Fruit fly (Drosophila melanogaster) whole organism, adult: ENCODE measurements around the gene CG31344.

Source experiments
- CG33017 ChIP-seq: fragments of 200-800 bp; sonication (Bioruptor generic); optimal IDR thresholded peaks from 2 replicates; lab custom pipeline; 2018; ENCODE audit warnings: missing biosample characterization, mild to moderate bottlenecking, missing genetic modification characterization, moderate library complexity
- bab1 ChIP-seq: fragments of 200-800 bp; sonication (Bioruptor generic); optimal IDR thresholded peaks from 3 replicates; lab custom pipeline; 2019; ENCODE audit warnings: missing biosample characterization, mild to moderate bottlenecking, missing genetic modification characterization, moderate library complexity
- cic ChIP-seq: fragments of 200-800 bp; sonication (Bioruptor generic); optimal IDR thresholded peaks from 2 replicates; lab custom pipeline; 2017; ENCODE audit warnings: missing biosample characterization, mild to moderate bottlenecking, missing genetic modification characterization, moderate library complexity

DNA sequence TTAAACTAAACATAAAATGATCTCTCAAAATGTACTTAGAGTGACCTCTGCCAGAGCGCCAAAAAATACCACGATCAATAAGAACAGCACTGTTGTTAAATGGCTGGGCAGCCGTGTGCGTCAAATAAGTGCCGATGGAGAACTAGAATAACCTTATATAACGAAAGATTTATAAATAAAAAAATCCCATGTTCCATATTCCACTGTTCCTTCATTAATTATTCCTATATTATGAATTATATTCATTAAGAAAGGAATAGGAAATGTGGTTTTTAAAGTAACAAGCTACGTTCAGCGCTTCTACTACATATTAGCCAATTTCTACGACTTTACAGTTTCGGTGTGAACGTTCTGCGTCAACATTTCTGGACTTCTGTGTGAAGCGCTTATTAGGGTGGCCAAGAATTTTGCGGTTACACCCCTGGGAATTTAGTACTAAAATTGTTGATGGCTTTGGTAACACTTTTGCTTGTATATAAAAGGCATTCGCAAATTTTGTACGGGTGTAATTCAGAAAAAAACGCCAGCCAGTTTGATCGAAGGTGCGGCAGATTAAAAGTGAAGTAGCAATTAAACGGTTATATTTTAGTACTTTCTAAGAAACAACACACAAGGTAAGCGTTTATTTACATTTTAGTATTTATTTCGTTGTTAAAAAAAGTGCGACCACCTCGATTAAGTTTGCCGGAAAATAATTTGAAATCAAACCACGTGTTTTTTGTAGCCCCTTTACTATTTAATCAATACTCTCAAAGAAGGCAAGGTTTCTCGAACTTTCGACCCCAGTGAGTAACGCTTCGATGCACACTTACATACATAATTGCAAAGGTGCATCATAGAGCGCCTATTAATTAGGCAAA is 17.3 kb upstream of the CG31344 start, which contains the start of the genes tefu and Hsc70-4:
- TF ChIP-seq bab1 (GFP tag; lab: Kevin White, UChicago) (peak; percentile 69), CG33017 (tag; lab: Kevin White, UChicago) (peak; percentile 0), cic (GFP tag; lab: Kevin White, UChicago) (peak; percentile 80)
